Worm (Caenorhabditis elegans): ENCODE data around the gene test-1.

ce11 chrIV:2127375-2127774 is 9.4 kb upstream of the test-1 start:
- TF ChIP-seq sea-2 (GFP tag; optimal IDR thresholded peaks at IDR 0.05) (no peak), elt-2 (tag; optimal IDR thresholded peaks at IDR 0.05) (no peak), nhr-67 (tag; optimal IDR thresholded peaks at IDR 0.05) (no peak), nhr-12 (tag; optimal IDR thresholded peaks at IDR 0.05) (no peak), unc-39 (tag; optimal IDR thresholded peaks at IDR 0.05) (no peak), lin-39 (tag; optimal IDR thresholded peaks at IDR 0.05) (no peak)
